Worm (Caenorhabditis elegans): ENCODE results near the gene str-64.

Gene str-64

ce11 chrV:3269407-3269806 is 13.7 kb upstream of the str-64 start, which contains the start of gene T28A11.19:
TSS of gene T28A11.19 (minus strand) at chrV:3269514.
- TF ChIP-seq W03F9.2 (tag; optimal IDR thresholded peaks at IDR 0.05) (no peak), him-1 (tag; optimal IDR thresholded peaks at IDR 0.05) (no peak), dao-5 (tag; optimal IDR thresholded peaks at IDR 0.05) (no peak)

ce11 chrV:3273156-3273555 is 9.9 kb upstream of the str-64 start, which contains the start of gene T28A11.20:
TSS of gene T28A11.20 (minus strand) at chrV:3273256.
- no peak for TF ChIP-seq dao-5 (tag; optimal IDR thresholded peaks at IDR 0.05)
- no peak for TF ChIP-seq him-1 (tag; optimal IDR thresholded peaks at IDR 0.05)
- no peak for TF ChIP-seq W03F9.2 (tag; optimal IDR thresholded peaks at IDR 0.05)

- no peak for TF ChIP-seq W03F9.2 (tag; optimal IDR thresholded peaks at IDR 0.05)
- no peak for TF ChIP-seq him-1 (tag; optimal IDR thresholded peaks at IDR 0.05)
- TF ChIP-seq dao-5 (tag; optimal IDR thresholded peaks at IDR 0.05) = no peak
These were observed 9.4 kb upstream of the str-64 start, which contains the start of gene T28A11.4 for ce11 chrV:3273577-3274100. TSS of gene T28A11.4 (plus strand) at chrV:3274050.

- TF ChIP-seq him-1 (tag; optimal IDR thresholded peaks at IDR 0.05) (no peak), dao-5 (tag; optimal IDR thresholded peaks at IDR 0.05) (no peak), W03F9.2 (tag; optimal IDR thresholded peaks at IDR 0.05) (no peak)
These were observed 8.0 kb upstream of the str-64 start, which contains the start of gene T28A11.3 for ce11 chrV:3275033-3275432. TSS of gene T28A11.3 (plus strand) at chrV:3275333.

ce11 chrV:3276184-3276583 is 6.9 kb upstream of the str-64 start:
- no peak for TF ChIP-seq him-1 (tag; optimal IDR thresholded peaks at IDR 0.05)
- no peak for TF ChIP-seq W03F9.2 (tag; optimal IDR thresholded peaks at IDR 0.05)
- TF ChIP-seq dao-5 (tag; optimal IDR thresholded peaks at IDR 0.05) = no peak

ce11 chrV:3278101-3278639 is 4.9 kb upstream of the str-64 start, which contains the start of gene fbxa-64:
TSS of gene fbxa-64 (minus strand) at chrV:3278151.
- TF ChIP-seq him-1 (tag; optimal IDR thresholded peaks at IDR 0.05) (no peak), dao-5 (tag; optimal IDR thresholded peaks at IDR 0.05) (no peak), W03F9.2 (tag; optimal IDR thresholded peaks at IDR 0.05) (no peak)

ce11 chrV:3279138-3279537 is 3.9 kb upstream of the str-64 start:
- TF ChIP-seq dao-5 (tag; optimal IDR thresholded peaks at IDR 0.05) (no peak), him-1 (tag; optimal IDR thresholded peaks at IDR 0.05) (no peak), W03F9.2 (tag; optimal IDR thresholded peaks at IDR 0.05) (no peak)

- TF ChIP-seq W03F9.2 (tag; optimal IDR thresholded peaks at IDR 0.05) = no peak
- TF ChIP-seq dao-5 (tag; optimal IDR thresholded peaks at IDR 0.05) = no peak
- no peak for TF ChIP-seq him-1 (tag; optimal IDR thresholded peaks at IDR 0.05)
These were observed 3.0 kb upstream of the str-64 start, which contains the start of gene T28A11.2 for ce11 chrV:3280009-3280408. TSS of gene T28A11.2 (plus strand) at chrV:3280379.

- TF ChIP-seq him-1 (tag; optimal IDR thresholded peaks at IDR 0.05) (no peak), W03F9.2 (tag; optimal IDR thresholded peaks at IDR 0.05) (no peak), dao-5 (tag; optimal IDR thresholded peaks at IDR 0.05) (no peak)
These were observed 1.5 kb upstream of the str-64 start, which contains the start of gene T28A11.25 for ce11 chrV:3281523-3281922. TSS of gene T28A11.25 (plus strand) at chrV:3281823.

- no peak for TF ChIP-seq W03F9.2 (tag; optimal IDR thresholded peaks at IDR 0.05)
- TF ChIP-seq dao-5 (tag; optimal IDR thresholded peaks at IDR 0.05) = no peak
- TF ChIP-seq him-1 (tag; optimal IDR thresholded peaks at IDR 0.05) = no peak
These were observed 1.6 kb downstream of the str-64 start, which contains the start of gene F35F10.5 for ce11 chrV:3284629-3285028. TSS of gene F35F10.5 (plus strand) at chrV:3284929.

- TF ChIP-seq him-1 (tag; optimal IDR thresholded peaks at IDR 0.05) (no peak), dao-5 (tag; optimal IDR thresholded peaks at IDR 0.05) (no peak), W03F9.2 (tag; optimal IDR thresholded peaks at IDR 0.05) (no peak)
These were observed 4.3 kb downstream of the str-64 start, which contains the start of gene F35F10.7 for ce11 chrV:3287330-3287729. TSS of gene F35F10.7 (minus strand) at chrV:3287430.

- TF ChIP-seq W03F9.2 (tag; optimal IDR thresholded peaks at IDR 0.05) = no peak
- TF ChIP-seq him-1 (tag; optimal IDR thresholded peaks at IDR 0.05) = no peak
- no peak for TF ChIP-seq dao-5 (tag; optimal IDR thresholded peaks at IDR 0.05)
These were observed 5.1 kb downstream of the str-64 start for ce11 chrV:3288134-3288533.

- TF ChIP-seq him-1 (tag; optimal IDR thresholded peaks at IDR 0.05) (no peak), dao-5 (tag; optimal IDR thresholded peaks at IDR 0.05) (no peak), W03F9.2 (tag; optimal IDR thresholded peaks at IDR 0.05) (no peak)
These were observed 6.2 kb downstream of the str-64 start, which contains the start of gene F35F10.6 for ce11 chrV:3289267-3289666. TSS of gene F35F10.6 (minus strand) at chrV:3289367.

ce11 chrV:3295368-3295767 is 12.3 kb downstream of the str-64 start:
- TF ChIP-seq him-1 (tag; optimal IDR thresholded peaks at IDR 0.05) = no peak
- TF ChIP-seq W03F9.2 (tag; optimal IDR thresholded peaks at IDR 0.05) = no peak
- TF ChIP-seq dao-5 (tag; optimal IDR thresholded peaks at IDR 0.05) = no peak
